Fruit fly (Drosophila melanogaster): Measurements from ENCODE around the gene ush.

The ush gene

dm6 chr2L:521940-522632, 46.1 kb downstream of the ush start (continued):
- peak; percentile 86 for TF ChIP-seq CG8765 (GFP tag; IDR thresholded peaks at IDR 0.05)
- no peak for TF ChIP-seq chinmo (GFP tag; IDR thresholded peaks at IDR 0.05; ENCODE audit: partially characterized antibody)
- no peak for TF ChIP-seq wdn (GFP tag; IDR thresholded peaks at IDR 0.05)
- TF ChIP-seq nerfin-1 (tag; optimal IDR thresholded peaks at IDR 0.05), result peak; percentile 65
- peak; percentile 52 for TF ChIP-seq CG12744 (GFP tag; optimal IDR thresholded peaks at IDR 0.05)
- TF ChIP-seq jing (GFP tag; optimal IDR thresholded peaks at IDR 0.05), result peak; percentile 74
- peak; percentile 69 for TF ChIP-seq CG17186 (GFP tag; optimal IDR thresholded peaks at IDR 0.05)
- peak; percentile 11 for TF ChIP-seq CG5180 (GFP tag; optimal IDR thresholded peaks at IDR 0.05)
- TF ChIP-seq fd102C (GFP tag; optimal IDR thresholded peaks at IDR 0.05), result peak; percentile 63
- peak; percentile 60 for TF ChIP-seq GATAe (GFP tag; conservative IDR thresholded peaks at IDR 0.05)
- peak; percentile 42 for TF ChIP-seq CTCF (GFP tag; optimal IDR thresholded peaks at IDR 0.05)
- peak; percentile 87 for TF ChIP-seq CG34422 (GFP tag; IDR thresholded peaks at IDR 0.05)
- TF ChIP-seq lab (GFP tag; optimal IDR thresholded peaks at IDR 0.05), result peak; percentile 87
- peak; percentile 63 for TF ChIP-seq gsb (GFP tag; IDR thresholded peaks at IDR 0.05)
- peak; percentile 75 for TF ChIP-seq nmo (GFP tag; optimal IDR thresholded peaks at IDR 0.05)
- TF ChIP-seq ham (GFP tag; IDR thresholded peaks at IDR 0.05), result no peak
- TF ChIP-seq CG12071 (GFP tag; optimal IDR thresholded peaks at IDR 0.05), result peak; percentile 79
- peak; percentile 87 for TF ChIP-seq ttk (GFP tag; IDR thresholded peaks at IDR 0.05)
- TF ChIP-seq CoRest (tag; optimal IDR thresholded peaks at IDR 0.05), result peak; percentile 74
- no peak for TF ChIP-seq dm (GFP tag; optimal IDR thresholded peaks at IDR 0.05)
- TF ChIP-seq Nf-YA (GFP tag; IDR thresholded peaks at IDR 0.05), result peak; percentile 44
- TF ChIP-seq stc (GFP tag; IDR thresholded peaks at IDR 0.05), result peak; percentile 87
- peak; percentile 72 for TF ChIP-seq CG6272 (GFP tag; IDR thresholded peaks at IDR 0.05)
- TF ChIP-seq oc (tag; optimal IDR thresholded peaks at IDR 0.05), result peak; percentile 86
- peak; percentile 79; the same call in 3 of the 4 replicates for TF ChIP-seq Gug (GFP tag; IDR thresholded peaks at IDR 0.05)
- TF ChIP-seq CG33213 (GFP tag; optimal IDR thresholded peaks at IDR 0.05), result no peak
- peak; percentile 71 for TF ChIP-seq BtbVII (GFP tag; optimal IDR thresholded peaks at IDR 0.05)
- TF ChIP-seq pfk (GFP tag; optimal IDR thresholded peaks at IDR 0.05), result no peak
- peak; percentile 80 for TF ChIP-seq tap (tag; optimal IDR thresholded peaks at IDR 0.05)
- peak; percentile 58 for TF ChIP-seq CG13296 (GFP tag; optimal IDR thresholded peaks at IDR 0.05)
- TF ChIP-seq CG10209 (GFP tag; optimal IDR thresholded peaks at IDR 0.05), result peak; percentile 75
- TF ChIP-seq insv (GFP tag; optimal IDR thresholded peaks at IDR 0.05), result no peak
- TF ChIP-seq BEAF-32 (GFP tag; optimal IDR thresholded peaks at IDR 0.05), result no peak
- TF ChIP-seq ind (GFP tag; optimal IDR thresholded peaks at IDR 0.05), result peak; percentile 82
- peak; percentile 28 for TF ChIP-seq run (tag; optimal IDR thresholded peaks at IDR 0.05)
- no peak for TF ChIP-seq usp (GFP tag; optimal IDR thresholded peaks at IDR 0.05)
- TF ChIP-seq peb (GFP tag; IDR thresholded peaks at IDR 0.05), result peak; percentile 65
- TF ChIP-seq pnt (GFP tag; optimal IDR thresholded peaks at IDR 0.05), result peak; percentile 48
- TF ChIP-seq disco-r (GFP tag; optimal IDR thresholded peaks at IDR 0.05), result no peak
- TF ChIP-seq kni (GFP tag; optimal IDR thresholded peaks at IDR 0.05), result no peak
- no peak for TF ChIP-seq CG17912 (GFP tag; optimal IDR thresholded peaks at IDR 0.05)
- peak; percentile 78; the same call in 2 of the 3 replicates for TF ChIP-seq CG7357 (GFP tag; IDR thresholded peaks at IDR 0.05)
- TF ChIP-seq vvl (GFP tag; IDR thresholded peaks at IDR 0.05), result peak; percentile 93
- TF ChIP-seq CG10959 (GFP tag; IDR thresholded peaks at IDR 0.05), result peak; percentile 90
- TF ChIP-seq en (GFP tag; optimal IDR thresholded peaks at IDR 0.05), result no peak
- peak; percentile 60 for TF ChIP-seq tin (GFP tag; optimal IDR thresholded peaks at IDR 0.05)
- TF ChIP-seq luna (GFP tag; optimal IDR thresholded peaks at IDR 0.05), result no peak
- no peak for TF ChIP-seq CkIIα-i1 (GFP tag; IDR thresholded peaks at IDR 0.05)
- TF ChIP-seq nau (GFP tag; optimal IDR thresholded peaks at IDR 0.05), result peak; percentile 62
- peak; percentile 83 for TF ChIP-seq lmd (GFP tag; IDR thresholded peaks at IDR 0.05)

All from whole organism, embryonic.